Fruit fly (Drosophila melanogaster) whole organism, prepupa: ENCODE results near the gene CG33191.
A peak's percentile ranks its signal among the peaks of the same experiment; 100 is the strongest.

Experiments used
- CG11762 ChIP-seq: fragments of 200-800 bp; sonication (Bioruptor generic); optimal IDR thresholded peaks from 3 replicates; lab custom pipeline; 2016; ENCODE audit warnings: missing biosample characterization, missing genetic modification characterization; ENCODE audit not compliant: insufficient read depth
- achi ChIP-seq: fragments of 200-800 bp; sonication (Bioruptor generic); optimal IDR thresholded peaks from 3 replicates; lab custom pipeline; 2016; ENCODE audit warnings: missing biosample characterization, missing genetic modification characterization

DNA sequence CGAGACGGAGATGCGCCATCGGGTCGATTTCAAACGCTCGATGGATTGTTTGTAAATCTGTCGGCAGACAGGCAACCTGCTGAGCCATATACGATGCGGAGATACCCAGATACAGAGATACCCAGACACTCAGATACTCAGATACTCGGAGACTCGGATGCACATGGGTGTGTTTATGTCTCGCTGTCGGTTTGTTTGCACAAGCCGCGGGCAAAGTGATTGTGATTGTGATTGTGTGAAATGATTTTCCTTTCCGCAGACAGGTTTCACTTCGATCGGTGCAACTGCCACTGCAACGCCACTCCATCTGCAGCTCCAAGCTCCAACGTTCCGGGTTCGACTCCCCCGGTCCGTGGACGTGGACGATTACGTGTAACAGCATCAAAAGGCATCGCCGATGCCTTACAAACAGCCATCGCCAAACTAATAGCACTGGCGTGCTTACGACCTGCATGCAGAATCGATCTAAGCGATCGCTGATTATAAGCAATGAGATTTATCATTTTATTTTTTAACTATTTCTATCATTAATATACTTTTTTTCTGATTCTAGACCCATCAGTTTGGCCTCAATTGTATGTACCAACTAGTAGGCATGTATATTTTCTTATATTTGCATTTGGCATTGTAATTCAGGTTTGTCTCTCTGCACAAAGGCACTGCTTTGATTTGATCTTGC, 9.1 kb upstream of the CG33191 start:
- TF ChIP-seq CG11762 (GFP tag; lab: Kevin White, UChicago) (peak; percentile 74), achi (GFP tag; lab: Kevin White, UChicago) (peak; percentile 82)
